Fruit fly (Drosophila melanogaster) whole organism, embryonic: ENCODE measurements around the gene CG32428.

Source experiments
- CG10366 ChIP-seq: fragments of 200-800 bp; sonication (Bioruptor generic); IDR thresholded peaks from 2 replicates; pipeline ENCODE4 v1.3.6; 2022; ENCODE audit warnings: missing biosample characterization, missing genetic modification characterization
- CG11456 ChIP-seq: fragments of 200-800 bp; sonication (Bioruptor generic); IDR thresholded peaks from 3 replicates; pipeline ENCODE4 v1.3.6; 2022; ENCODE audit warnings: missing biosample characterization, missing genetic modification characterization
- CG11695 ChIP-seq: fragments of 200-800 bp; sonication (Bioruptor generic); IDR thresholded peaks from 3 replicates; pipeline ENCODE4 v1.3.6; 2022; ENCODE audit warnings: missing biosample characterization, missing genetic modification characterization
- CG12236 ChIP-seq: fragments of 200-800 bp; sonication (Bioruptor generic); optimal IDR thresholded peaks from 2 replicates; lab custom pipeline; 2016; ENCODE audit warnings: missing biosample characterization, missing genetic modification characterization
- CG12299 ChIP-seq: fragments of 200-800 bp; sonication (Bioruptor generic); optimal IDR thresholded peaks from 2 replicates; lab custom pipeline; 2018; ENCODE audit warnings: missing biosample characterization, mild to moderate bottlenecking, missing genetic modification characterization
- CG14710 ChIP-seq: fragments of 200-800 bp; sonication (Bioruptor generic); optimal IDR thresholded peaks from 3 replicates; lab custom pipeline; 2019; ENCODE audit warnings: missing biosample characterization, mild to moderate bottlenecking, missing genetic modification characterization, moderate library complexity
- CG15269 ChIP-seq: fragments of 200-800 bp; sonication (Bioruptor generic); optimal IDR thresholded peaks from 2 replicates; lab custom pipeline; 2018; ENCODE audit warnings: missing biosample characterization, mild to moderate bottlenecking, missing genetic modification characterization, moderate library complexity
- CG15479 ChIP-seq: fragments of 200-800 bp; sonication (Bioruptor generic); optimal IDR thresholded peaks from 3 replicates; lab custom pipeline; 2019; ENCODE audit warnings: missing biosample characterization, mild to moderate bottlenecking, missing genetic modification characterization, moderate library complexity
- CG1602 ChIP-seq: fragments of 200-800 bp; sonication (Bioruptor generic); optimal IDR thresholded peaks from 3 replicates; lab custom pipeline; 2016; ENCODE audit warnings: missing biosample characterization, missing genetic modification characterization
- CG16779 ChIP-seq: fragments of 200-800 bp; sonication (Bioruptor generic); IDR thresholded peaks from 2 replicates; pipeline ENCODE4 v1.3.6; 2022; ENCODE audit warnings: missing biosample characterization, missing genetic modification characterization
- CG17829 ChIP-seq: fragments of 200-800 bp; optimal IDR thresholded peaks from 2 replicates; lab custom pipeline; 2019; ENCODE audit warnings: missing biosample characterization, mild to moderate bottlenecking, missing genetic modification characterization, moderate library complexity
- CG18011 ChIP-seq: fragments of 200-800 bp; sonication (Bioruptor generic); optimal IDR thresholded peaks from 2 replicates; lab custom pipeline; 2017; ENCODE audit warnings: missing biosample characterization, missing genetic modification characterization, mild to moderate bottlenecking, moderate library complexity, missing genotype
- CG18764 ChIP-seq: fragments of 200-800 bp; sonication (Bioruptor generic); optimal IDR thresholded peaks from 3 replicates; lab custom pipeline; 2016; ENCODE audit warnings: missing biosample characterization, missing genetic modification characterization
- CG2199 ChIP-seq: fragments of 200-800 bp; sonication (Bioruptor generic); IDR thresholded peaks from 3 replicates; pipeline ENCODE4 v1.3.6; 2022; ENCODE audit warnings: missing biosample characterization, missing genetic modification characterization
- CG30431 ChIP-seq: fragments of 200-800 bp; sonication (Bioruptor generic); optimal IDR thresholded peaks from 2 replicates; lab custom pipeline; 2017; ENCODE audit warnings: missing biosample characterization, missing genetic modification characterization
- CG34422 ChIP-seq: fragments of 200-800 bp; sonication (Bioruptor generic); IDR thresholded peaks from 3 replicates; pipeline ENCODE4 v1.3.6; 2022; ENCODE audit warnings: missing biosample characterization, missing genetic modification characterization
- CG3726 ChIP-seq: fragments of 200-800 bp; sonication (Bioruptor generic); IDR thresholded peaks from 3 replicates; pipeline ENCODE4, ENCODE4 v1.3.6; 2022; ENCODE audit warnings: missing biosample characterization, missing genetic modification characterization
- CG6813 ChIP-seq: fragments of 200-800 bp; sonication (Bioruptor generic); optimal IDR thresholded peaks from 2 replicates; lab custom pipeline; 2017; ENCODE audit warnings: missing biosample characterization, missing genetic modification characterization, mild to moderate bottlenecking, moderate library complexity, missing genetic modification reagents
- CG8089 ChIP-seq: fragments of 200-800 bp; sonication (Bioruptor generic); optimal IDR thresholded peaks from 3 replicates; lab custom pipeline; 2016; ENCODE audit warnings: missing biosample characterization, missing genetic modification characterization
- CG9437 ChIP-seq: fragments of 200-800 bp; sonication (Bioruptor generic); optimal IDR thresholded peaks from 2 replicates; lab custom pipeline; 2018; ENCODE audit warnings: missing biosample characterization, mild to moderate bottlenecking, missing genetic modification characterization
- CTCF ChIP-seq: fragments of 200-800 bp; sonication (Bioruptor generic); optimal IDR thresholded peaks from 2 replicates; lab custom pipeline; 2017; ENCODE audit warnings: missing biosample characterization, mild to moderate bottlenecking, missing genetic modification characterization, moderate library complexity
- Dp ChIP-seq: fragments of 200-800 bp; sonication (Bioruptor generic); optimal IDR thresholded peaks from 2 replicates; lab custom pipeline; 2018; ENCODE audit warnings: missing biosample characterization, mild to moderate bottlenecking, missing genetic modification characterization, moderate library complexity
- Gug ChIP-seq: fragments of 200-800 bp; sonication (Bioruptor generic); IDR thresholded peaks from 4 replicates; pipeline ENCODE4 v1.3.6; 2022; ENCODE audit warnings: missing biosample characterization, missing genetic modification characterization
- H2.0 ChIP-seq: fragments of 200-800 bp; sonication (Bioruptor generic); IDR thresholded peaks from 2 replicates; pipeline ENCODE4 v1.3.6; 2022; ENCODE audit warnings: missing biosample characterization, missing genetic modification characterization
- Hey ChIP-seq: fragments of 200-800 bp; sonication (Bioruptor generic); optimal IDR thresholded peaks from 3 replicates; lab custom pipeline; 2018; ENCODE audit warnings: missing biosample characterization, mild to moderate bottlenecking, missing genetic modification characterization
- HmgD ChIP-seq: fragments of 200-800 bp; sonication (Bioruptor generic); optimal IDR thresholded peaks from 3 replicates; lab custom pipeline; 2016; ENCODE audit warnings: missing biosample characterization, missing genetic modification characterization
- Hr39 ChIP-seq: fragments of >200 bp; optimal IDR thresholded peaks from 2 replicates; lab custom pipeline; 2017
- Hr78 ChIP-seq, 2 experiments: fragments of 200-800 bp in 1 of 2; fragments of >200 bp in 1 of 2; sonication (Bioruptor generic) in 1 of 2; optimal IDR thresholded peaks; 2 replicates each; lab custom pipeline; 2017 to 2019; ENCODE audit warnings: missing biosample characterization in 2 of 2, missing genetic modification characterization in 2 of 2, mild to moderate bottlenecking in 1 of 2, moderate library complexity in 1 of 2
- Lhr ChIP-seq: fragments of 200-800 bp; sonication (Bioruptor generic); optimal IDR thresholded peaks from 3 replicates; lab custom pipeline; 2017; ENCODE audit warnings: mild to moderate bottlenecking, missing biosample characterization, missing genetic modification reagents, missing genetic modification characterization
- Meics ChIP-seq: fragments of 200-800 bp; sonication (Bioruptor generic); optimal IDR thresholded peaks from 2 replicates; lab custom pipeline; 2017; ENCODE audit warnings: missing biosample characterization, mild to moderate bottlenecking, missing genetic modification characterization
- Optix ChIP-seq: fragments of 200-800 bp; sonication (Bioruptor generic); IDR thresholded peaks from 3 replicates; pipeline ENCODE4 v1.3.6; 2022; ENCODE audit warnings: missing biosample characterization, missing genetic modification characterization
- Sin3A ChIP-seq: fragments of >200 bp; optimal IDR thresholded peaks from 2 replicates; lab custom pipeline; 2018
- Ssrp ChIP-seq: fragments of 200-800 bp; sonication (Bioruptor generic); optimal IDR thresholded peaks from 2 replicates; lab custom pipeline; 2018; ENCODE audit warnings: missing biosample characterization, mild to moderate bottlenecking, missing genetic modification characterization, moderate library complexity
- amos ChIP-seq: fragments of 200-800 bp; sonication (Bioruptor generic); IDR thresholded peaks from 2 replicates; pipeline ENCODE4 v1.3.6; 2022; ENCODE audit warnings: missing biosample characterization, missing genetic modification characterization; ENCODE audit not compliant: partially characterized antibody
- ara ChIP-seq: fragments of 200-800 bp; sonication (Bioruptor generic); IDR thresholded peaks from 2 replicates; pipeline ENCODE4 v1.3.6; 2022; ENCODE audit warnings: missing biosample characterization, missing genetic modification characterization
- cg ChIP-seq: fragments of 200-800 bp; sonication (Bioruptor generic); optimal IDR thresholded peaks from 3 replicates; lab custom pipeline; 2019; ENCODE audit warnings: missing biosample characterization, mild to moderate bottlenecking, missing genetic modification characterization, moderate library complexity
- chif ChIP-seq, 2 experiments: fragments of 200-800 bp; sonication (Bioruptor generic); optimal IDR thresholded peaks; 3 replicates each; lab custom pipeline; 2016; ENCODE audit warnings: missing biosample characterization in 2 of 2, missing genetic modification characterization in 2 of 2
- chn ChIP-seq: fragments of 200-800 bp; sonication (Bioruptor generic); optimal IDR thresholded peaks from 2 replicates; lab custom pipeline; 2016; ENCODE audit warnings: missing biosample characterization, missing genetic modification characterization
- dan ChIP-seq: fragments of 200-800 bp; sonication (Bioruptor generic); IDR thresholded peaks from 2 replicates; pipeline ENCODE4 v1.3.6; 2022; ENCODE audit warnings: missing biosample characterization, missing genetic modification characterization
- ems ChIP-seq: fragments of 200-800 bp; sonication (Bioruptor generic); optimal IDR thresholded peaks from 3 replicates; lab custom pipeline; 2016; ENCODE audit warnings: missing biosample characterization, missing genetic modification characterization
- gem ChIP-seq: fragments of 200-800 bp; sonication (Bioruptor generic); optimal IDR thresholded peaks from 2 replicates; lab custom pipeline; 2019; ENCODE audit warnings: missing biosample characterization, mild to moderate bottlenecking, missing genetic modification characterization, moderate library complexity
- gt ChIP-seq: fragments of 200-800 bp; sonication (Bioruptor generic); IDR thresholded peaks from 2 replicates; pipeline ENCODE4 v1.3.6; 2022; ENCODE audit warnings: missing biosample characterization, missing genetic modification characterization
- hbn ChIP-seq: fragments of 200-800 bp; sonication (Bioruptor generic); IDR thresholded peaks from 2 replicates; pipeline ENCODE4 v1.3.6; 2022; ENCODE audit warnings: missing biosample characterization, missing genetic modification characterization; ENCODE audit not compliant: partially characterized antibody
- ken ChIP-seq: fragments of 200-800 bp; sonication (Bioruptor generic); IDR thresholded peaks from 3 replicates; pipeline ENCODE4 v1.3.6; 2022; ENCODE audit warnings: missing biosample characterization, missing genetic modification characterization
- lab ChIP-seq: fragments of 200-800 bp; sonication (Bioruptor generic); optimal IDR thresholded peaks from 3 replicates; lab custom pipeline; 2017; ENCODE audit warnings: missing biosample characterization, missing genetic modification characterization, mild to moderate bottlenecking, moderate library complexity, missing genetic modification reagents
- lilli ChIP-seq: fragments of 200-800 bp; sonication (Bioruptor generic); optimal IDR thresholded peaks from 3 replicates; lab custom pipeline; 2016; ENCODE audit warnings: missing biosample characterization, missing genetic modification characterization
- nerfin-2 ChIP-seq: fragments of 200-800 bp; sonication (Bioruptor generic); IDR thresholded peaks from 2 replicates; pipeline ENCODE4 v1.3.6; 2022; ENCODE audit warnings: missing biosample characterization, missing genetic modification characterization; ENCODE audit not compliant: partially characterized antibody
- pb ChIP-seq: fragments of 200-800 bp; sonication (Bioruptor generic); optimal IDR thresholded peaks from 3 replicates; lab custom pipeline; 2016; ENCODE audit warnings: missing biosample characterization, missing genetic modification characterization
- schlank ChIP-seq: fragments of 200-800 bp; sonication (Bioruptor generic); optimal IDR thresholded peaks from 2 replicates; lab custom pipeline; 2018; ENCODE audit warnings: missing biosample characterization, mild to moderate bottlenecking, missing genetic modification characterization
- scrt ChIP-seq: fragments of 200-800 bp; sonication (Bioruptor generic); optimal IDR thresholded peaks from 2 replicates; lab custom pipeline; 2018; ENCODE audit warnings: missing biosample characterization, mild to moderate bottlenecking, missing genetic modification characterization, moderate library complexity
- shn ChIP-seq: fragments of 200-800 bp; sonication (Bioruptor generic); optimal IDR thresholded peaks from 3 replicates; lab custom pipeline; 2016; ENCODE audit warnings: missing biosample characterization, missing genetic modification characterization
- sima ChIP-seq: fragments of 200-800 bp; sonication (Bioruptor generic); optimal IDR thresholded peaks from 2 replicates; lab custom pipeline; 2016; ENCODE audit warnings: missing biosample characterization, missing genetic modification characterization
- wek ChIP-seq: fragments of 200-800 bp; sonication (Bioruptor generic); optimal IDR thresholded peaks from 3 replicates; lab custom pipeline; 2018; ENCODE audit warnings: missing biosample characterization, mild to moderate bottlenecking, missing genetic modification characterization, moderate library complexity

CG32428 gene

dm6 chr3L:20432297-20432696 lies 41.2 kb downstream of the CG32428 start, which contains the start of the genes Las and Psn (continued):
- TF ChIP-seq ara (GFP tag; lab: Robert Waterston, UW) (no peak), CG30431 (GFP tag; lab: Kevin White, UChicago) (no peak), scrt (GFP tag; lab: Kevin White, UChicago) (no peak), CG18011 (GFP tag; lab: Kevin White, UChicago) (no peak), nerfin-2 (GFP tag; lab: Robert Waterston, UW) (no peak), Dp (GFP tag; lab: Kevin White, UChicago) (peak; percentile 61), CG8089 (no peak), CTCF (GFP tag; lab: Kevin White, UChicago) (no peak), chif (GFP tag; optimal IDR thresholded peaks at IDR 0.05; lab: Kevin White, UChicago) (no peak), sima (GFP tag; lab: Kevin White, UChicago) (no peak), CG3726 (GFP tag; lab: Robert Waterston, UW) (no peak), shn (no peak), CG2199 (GFP tag; lab: Robert Waterston, UW) (no peak), hbn (peak; percentile 58; the same call in 1 of the 2 replicates), CG12299 (tag; lab: Kevin White, UChicago) (no peak), CG14710 (tag; lab: Kevin White, UChicago) (peak; percentile 70), dan (GFP tag; lab: Robert Waterston, UW) (no peak), Meics (GFP tag; lab: Kevin White, UChicago) (no peak), schlank (tag; lab: Kevin White, UChicago) (no peak), CG11456 (GFP tag; lab: Robert Waterston, UW) (no peak), CG9437 (GFP tag; lab: Kevin White, UChicago) (no peak), pb (GFP tag; lab: Kevin White, UChicago) (no peak), gem (no peak), gt (GFP tag; lab: Robert Waterston, UW) (no peak), cg (GFP tag; lab: Kevin White, UChicago) (no peak), Hr39 (no peak), HmgD (no peak), CG1602 (GFP tag; lab: Kevin White, UChicago) (no peak), CG12236 (GFP tag; lab: Kevin White, UChicago) (no peak), Optix (GFP tag; lab: Robert Waterston, UW) (no peak), lab (GFP tag; lab: Kevin White, UChicago) (no peak), CG15479 (GFP tag; lab: Kevin White, UChicago) (no peak), CG10366 (GFP tag; lab: Robert Waterston, UW) (no peak), CG6813 (GFP tag; lab: Kevin White, UChicago) (no peak), CG11695 (GFP tag; lab: Robert Waterston, UW) (no peak), amos (GFP tag; lab: Robert Waterston, UW) (peak; percentile 54), CG18764 (no peak), Hr78 (GFP tag; optimal IDR thresholded peaks at IDR 0.05; lab: Kevin White, UChicago) (no peak), Lhr (peak; percentile 9), ken (GFP tag; lab: Robert Waterston, UW) (no peak), wek (GFP tag; lab: Kevin White, UChicago) (no peak), Sin3A (lab: Kevin White, UChicago) (peak; percentile 73), ems (GFP tag; lab: Kevin White, UChicago) (no peak), Ssrp (tag; lab: Kevin White, UChicago) (no peak), CG34422 (GFP tag; lab: Robert Waterston, UW) (no peak), Hey (no peak), CG16779 (no peak), H2.0 (GFP tag; lab: Robert Waterston, UW) (no peak), CG17829 (tag; lab: Kevin White, UChicago) (peak; percentile 43), lilli (GFP tag; lab: Kevin White, UChicago) (peak; percentile 44), chn (GFP tag; lab: Kevin White, UChicago) (no peak), Gug (GFP tag; lab: Robert Waterston, UW) (no peak), CG15269 (tag; lab: Kevin White, UChicago) (no peak)
